Worm (Caenorhabditis elegans) whole organism, L2 larva: ENCODE results near the gene C34C12.1.

ENCODE experiments used
- ZK546.5 ChIP-seq: sonication (generic microtip); optimal IDR thresholded peaks from 2 replicates; lab custom pipeline; 2017; ENCODE audit warnings: missing biosample characterization, missing genetic modification characterization
- ama-1 ChIP-seq: fragments of 150-350 bp; optimal IDR thresholded peaks from 2 replicates; lab custom pipeline; 2018; ENCODE audit warnings: inconsistent platforms
- blmp-1 ChIP-seq: sonication (generic microtip); optimal IDR thresholded peaks from 2 replicates; lab custom pipeline; 2017; ENCODE audit warnings: missing genetic modification characterization, mild to moderate bottlenecking, missing compliant biosample characterization, antibody characterized with exemption, moderate library complexity; ENCODE audit not compliant: insufficient read depth
- egl-27 ChIP-seq: sonication (generic microtip); optimal IDR thresholded peaks from 3 replicates; lab custom pipeline; 2017; ENCODE audit warnings: missing biosample characterization, missing genetic modification reagents, missing genetic modification characterization
- elt-1 ChIP-seq: fragments of 150-350 bp; optimal IDR thresholded peaks from 2 replicates; lab custom pipeline; 2014; ENCODE audit warnings: missing biosample characterization, missing genetic modification characterization
- fos-1 ChIP-seq: fragments of 150-350 bp; optimal IDR thresholded peaks from 2 replicates; lab custom pipeline; 2014; ENCODE audit warnings: missing biosample characterization, missing genetic modification characterization
- lin-13 ChIP-seq: fragments of 150-350 bp; optimal IDR thresholded peaks from 2 replicates; lab custom pipeline; 2014; ENCODE audit warnings: missing biosample characterization, missing genetic modification reagents, missing genetic modification characterization
- nhr-11 ChIP-seq: fragments of 150-350 bp; optimal IDR thresholded peaks from 2 replicates; lab custom pipeline; 2014; ENCODE audit warnings: missing biosample characterization, missing genetic modification characterization
- nhr-12 ChIP-seq: fragments of 150-350 bp; optimal IDR thresholded peaks from 2 replicates; lab custom pipeline; 2014; ENCODE audit warnings: missing biosample characterization, missing genetic modification characterization
- nhr-237 ChIP-seq: fragments of 150-350 bp; optimal IDR thresholded peaks from 2 replicates; lab custom pipeline; 2014; ENCODE audit warnings: missing biosample characterization, missing genetic modification characterization
- unc-39 ChIP-seq: fragments of 150-350 bp; optimal IDR thresholded peaks from 2 replicates; lab custom pipeline; 2014; ENCODE audit warnings: missing biosample characterization, missing genetic modification characterization
- unc-62 ChIP-seq: fragments of 150-350 bp; optimal IDR thresholded peaks from 2 replicates; lab custom pipeline; 2014; ENCODE audit warnings: missing biosample characterization, missing genetic modification reagents, missing genetic modification characterization
- ztf-1 ChIP-seq: fragments of 200-800 bp; sonication (Bioruptor generic); conservative IDR thresholded peaks from 2 replicates; pipeline ENCODE4 v1.3.6; 2022; ENCODE audit warnings: missing genetic modification characterization, missing compliant biosample characterization
- ztf-4 ChIP-seq: fragments of 150-350 bp; optimal IDR thresholded peaks from 2 replicates; lab custom pipeline; 2014; ENCODE audit warnings: missing biosample characterization, missing genetic modification characterization

ce11 chrIII:3444139-3444538 lies 10.0 kb upstream of the C34C12.1 start, which contains the start of gene spe-41:
- no peak for TF ChIP-seq lin-13 (GFP tag; lab: Kevin White, UChicago)
- no peak for TF ChIP-seq unc-39
- TF ChIP-seq ztf-1 (GFP tag; lab: Robert Waterston, UW) = no peak
- no peak for TF ChIP-seq nhr-11
- no peak for TF ChIP-seq egl-27 (tag; lab: Kevin White, UChicago)
- TF ChIP-seq nhr-237 (tag; lab: Kevin White, UChicago) = no peak
- no peak for TF ChIP-seq nhr-12 (tag; lab: Kevin White, UChicago)
- no peak for TF ChIP-seq blmp-1
- TF ChIP-seq elt-1 = no peak
- TF ChIP-seq ZK546.5 (tag; lab: Kevin White, UChicago) = no peak
- TF ChIP-seq ztf-4 (tag; lab: Kevin White, UChicago) = no peak
- no peak for TF ChIP-seq unc-62 (GFP tag; lab: Kevin White, UChicago)
- no peak for TF ChIP-seq fos-1
- no peak for TF ChIP-seq ama-1
